Fruit fly (Drosophila melanogaster): ENCODE data around the gene Ctps.

Gene Ctps

DNA sequence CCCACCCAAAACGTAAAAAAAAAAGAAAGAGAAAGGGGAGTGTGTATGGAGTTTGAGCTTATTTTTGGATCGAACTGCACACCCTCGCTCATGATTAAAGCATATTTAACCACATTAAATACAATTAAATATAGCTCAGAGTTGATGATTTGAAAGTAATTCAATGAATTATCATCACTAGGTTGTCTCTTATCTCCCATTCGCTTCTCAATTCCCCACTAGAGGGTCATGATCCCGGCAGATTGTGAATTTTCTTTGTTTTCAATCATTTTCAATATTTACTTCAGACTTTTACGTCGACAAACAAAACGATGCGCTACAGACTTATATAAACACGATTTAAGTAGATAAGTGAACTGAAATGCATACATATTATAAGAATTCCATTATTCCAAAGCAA, 21.3 kb upstream of the Ctps start:
- TF ChIP-seq EcR (GFP tag; optimal IDR thresholded peaks at IDR 0.05) (peak; percentile 30), rn (GFP tag; IDR thresholded peaks at IDR 0.05) (no peak)

DNA sequence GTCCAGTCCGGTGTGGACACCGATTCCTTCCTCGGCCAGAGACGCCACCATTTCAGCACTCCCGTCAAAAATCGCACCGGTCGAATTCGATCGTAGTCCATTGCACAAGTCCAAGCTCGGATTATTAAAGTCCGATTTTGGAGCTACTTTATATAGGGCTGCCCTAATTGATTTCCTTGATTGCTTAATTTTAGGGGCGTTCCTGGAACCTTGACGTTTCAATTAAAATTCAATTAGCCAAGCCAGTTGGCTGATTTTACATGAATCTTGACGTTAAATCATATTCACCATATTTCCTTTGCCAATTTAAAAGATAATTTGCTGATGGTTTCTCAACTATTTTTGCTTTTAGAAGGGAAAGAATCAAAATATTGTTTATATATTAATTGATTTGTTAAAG, 19.4 kb upstream of the Ctps start, which contains the start of gene Or71a:
Gene Or71a (minus strand): TSS at position 101 of the 400 bp plus-strand sequence.
- TF ChIP-seq Pif1B (GFP tag; optimal IDR thresholded peaks at IDR 0.05): no peak
- no peak for TF ChIP-seq gl (tag; optimal IDR thresholded peaks at IDR 0.05)
- TF ChIP-seq CG10348 (GFP tag; IDR thresholded peaks at IDR 0.05): no peak
- TF ChIP-seq CG32121 (GFP tag; IDR thresholded peaks at IDR 0.05): no peak
- no peak for TF ChIP-seq CG12605 (GFP tag; IDR thresholded peaks at IDR 0.05)
- no peak for TF ChIP-seq D1 (tag; optimal IDR thresholded peaks at IDR 0.05)
- no peak for TF ChIP-seq CG8159 (tag; optimal IDR thresholded peaks at IDR 0.05)
- no peak for TF ChIP-seq CG14655 (GFP tag; optimal IDR thresholded peaks at IDR 0.05)
- no peak for TF ChIP-seq EcR (GFP tag; optimal IDR thresholded peaks at IDR 0.05)
- TF ChIP-seq Snoo (tag; optimal IDR thresholded peaks at IDR 0.05): no peak
- no peak for TF ChIP-seq CG8301 (tag; optimal IDR thresholded peaks at IDR 0.05)
- no peak for TF ChIP-seq CG15710 (tag; optimal IDR thresholded peaks at IDR 0.05)
- TF ChIP-seq Pif1A (GFP tag; optimal IDR thresholded peaks at IDR 0.05): no peak
- TF ChIP-seq fd96Ca (GFP tag; IDR thresholded peaks at IDR 0.05): no peak
- no peak for TF ChIP-seq CG9948 (tag; optimal IDR thresholded peaks at IDR 0.05)
- TF ChIP-seq CG13204 (GFP tag; optimal IDR thresholded peaks at IDR 0.05): no peak
- TF ChIP-seq CG4496 (GFP tag; IDR thresholded peaks at IDR 0.05): no peak

DNA sequence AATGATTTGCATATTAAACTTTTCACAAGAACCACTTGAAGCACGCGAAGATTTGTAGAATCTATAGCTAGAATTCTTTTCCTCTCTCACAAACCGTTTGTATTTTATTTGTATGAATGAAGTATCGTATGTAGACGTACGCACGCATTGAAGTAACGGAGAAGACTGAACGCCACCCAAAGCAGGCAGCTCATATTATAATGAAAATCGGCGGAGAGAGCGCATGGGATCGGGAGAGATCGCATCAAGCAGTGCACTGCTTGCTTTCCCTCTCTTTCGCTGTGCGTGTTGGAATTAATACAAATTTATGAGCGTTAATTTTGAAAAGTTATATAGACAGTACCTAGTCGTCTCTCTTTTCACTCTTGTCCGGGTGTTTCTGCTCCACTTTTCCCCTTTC, 18.4 kb upstream of the Ctps start:
- TF ChIP-seq rn (GFP tag; IDR thresholded peaks at IDR 0.05) (no peak), CG32121 (GFP tag; IDR thresholded peaks at IDR 0.05) (peak; percentile 9; the same call in 1 of the 2 replicates), Ets98B (GFP tag; IDR thresholded peaks at IDR 0.05) (peak; percentile 27; the same call in 1 of the 2 replicates), CG15710 (tag; optimal IDR thresholded peaks at IDR 0.05) (no peak), CG12605 (GFP tag; IDR thresholded peaks at IDR 0.05) (peak; percentile 35), CG10348 (GFP tag; IDR thresholded peaks at IDR 0.05) (no peak), CG14655 (GFP tag; optimal IDR thresholded peaks at IDR 0.05) (no peak), CG17806 (tag; optimal IDR thresholded peaks at IDR 0.05) (no peak)

DNA sequence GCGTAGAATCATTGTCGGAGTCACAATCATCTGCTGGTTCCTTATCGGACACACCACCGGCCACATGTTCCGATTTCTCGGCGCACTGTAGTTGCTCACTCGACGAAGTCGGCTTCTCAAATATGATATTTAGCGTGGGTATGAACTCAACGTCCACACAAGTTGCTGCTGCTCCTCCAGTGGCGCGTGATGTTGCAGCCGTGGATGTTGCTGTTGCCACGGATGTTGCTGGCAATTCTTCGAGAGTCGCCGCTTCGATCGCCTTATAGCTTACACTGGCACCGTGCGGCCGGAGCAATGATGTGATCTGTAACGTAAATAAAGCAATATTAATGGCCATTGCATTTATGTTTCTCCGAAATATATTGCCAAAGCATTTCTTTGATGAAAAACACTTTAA, 13.4 kb upstream of the Ctps start:
- TF ChIP-seq CG32121 (GFP tag; IDR thresholded peaks at IDR 0.05): no peak
- no peak for TF ChIP-seq CG34367 (tag; optimal IDR thresholded peaks at IDR 0.05)
- TF ChIP-seq Snoo (tag; optimal IDR thresholded peaks at IDR 0.05): no peak
- no peak for TF ChIP-seq CG13204 (GFP tag; optimal IDR thresholded peaks at IDR 0.05)
- TF ChIP-seq CG8301 (tag; optimal IDR thresholded peaks at IDR 0.05): no peak
- TF ChIP-seq rn (GFP tag; IDR thresholded peaks at IDR 0.05): no peak
- TF ChIP-seq gl (tag; optimal IDR thresholded peaks at IDR 0.05): no peak
- no peak for TF ChIP-seq CG9948 (tag; optimal IDR thresholded peaks at IDR 0.05)

DNA sequence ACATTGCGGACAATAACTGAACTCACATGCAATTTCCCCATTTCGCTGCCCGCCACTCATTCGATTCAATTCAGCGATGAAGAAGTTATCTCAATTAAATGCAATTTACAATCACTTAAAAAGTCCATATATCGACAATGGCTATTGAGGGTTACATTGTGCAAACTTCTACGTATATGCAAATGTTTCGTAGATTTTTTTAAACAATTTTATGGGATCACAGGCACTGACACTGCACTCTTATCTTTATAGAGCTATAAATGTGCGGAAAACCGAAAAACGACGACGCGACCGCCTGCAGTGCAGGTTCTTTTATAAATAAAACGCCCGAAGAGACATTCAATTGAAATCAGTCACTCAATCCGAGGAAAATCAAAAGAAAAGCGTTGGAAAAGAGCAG, 9.4 kb upstream of the Ctps start:
- TF ChIP-seq CG8301 (tag; optimal IDR thresholded peaks at IDR 0.05) (no peak), fd96Ca (GFP tag; IDR thresholded peaks at IDR 0.05) (no peak), gl (tag; optimal IDR thresholded peaks at IDR 0.05) (no peak), Pif1A (GFP tag; optimal IDR thresholded peaks at IDR 0.05) (no peak), CG14655 (GFP tag; optimal IDR thresholded peaks at IDR 0.05) (no peak), CG8159 (tag; optimal IDR thresholded peaks at IDR 0.05) (no peak), EcR (GFP tag; optimal IDR thresholded peaks at IDR 0.05) (no peak), rn (GFP tag; IDR thresholded peaks at IDR 0.05) (no peak)

DNA sequence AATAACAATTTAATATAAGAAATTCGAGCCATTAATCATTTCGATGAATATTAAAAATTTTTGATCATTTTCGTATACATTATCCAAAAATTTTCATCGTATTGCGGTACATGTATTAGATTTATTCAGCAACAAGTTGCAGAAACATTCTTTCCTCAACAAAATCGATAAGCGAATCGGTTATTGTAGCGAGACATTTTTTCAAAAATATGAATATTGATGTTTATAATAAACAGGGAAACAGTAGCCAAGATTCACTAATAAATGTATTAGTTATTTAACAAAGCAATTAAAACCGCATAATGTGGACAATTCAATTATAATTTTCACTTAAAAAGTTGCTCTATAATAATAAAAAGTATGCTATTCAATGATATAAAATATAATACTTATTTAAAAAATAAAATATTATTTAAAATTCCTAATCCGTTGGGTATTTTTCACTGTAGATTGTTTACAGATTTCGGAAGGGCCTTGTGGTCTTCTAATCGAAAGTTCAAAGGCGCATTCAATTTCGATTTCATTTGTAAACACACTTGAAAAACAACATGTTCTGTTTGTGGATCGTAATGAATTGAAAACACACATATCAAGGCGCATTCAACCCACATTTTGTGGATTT, 8.5 kb upstream of the Ctps start:
- TF ChIP-seq CG14655 (GFP tag; optimal IDR thresholded peaks at IDR 0.05) (no peak), Ets98B (GFP tag; IDR thresholded peaks at IDR 0.05) (no peak), gl (tag; optimal IDR thresholded peaks at IDR 0.05) (no peak), CG12605 (GFP tag; IDR thresholded peaks at IDR 0.05) (no peak), CG9948 (tag; optimal IDR thresholded peaks at IDR 0.05) (no peak), CG34367 (tag; optimal IDR thresholded peaks at IDR 0.05) (no peak), Snoo (tag; optimal IDR thresholded peaks at IDR 0.05) (no peak), CG4496 (GFP tag; IDR thresholded peaks at IDR 0.05) (no peak), CG15710 (tag; optimal IDR thresholded peaks at IDR 0.05) (no peak), D1 (tag; optimal IDR thresholded peaks at IDR 0.05) (no peak), CG32121 (GFP tag; IDR thresholded peaks at IDR 0.05) (no peak), EcR (GFP tag; optimal IDR thresholded peaks at IDR 0.05) (no peak), rn (GFP tag; IDR thresholded peaks at IDR 0.05) (no peak), Pif1A (GFP tag; optimal IDR thresholded peaks at IDR 0.05) (no peak), CG8159 (tag; optimal IDR thresholded peaks at IDR 0.05) (no peak)

DNA sequence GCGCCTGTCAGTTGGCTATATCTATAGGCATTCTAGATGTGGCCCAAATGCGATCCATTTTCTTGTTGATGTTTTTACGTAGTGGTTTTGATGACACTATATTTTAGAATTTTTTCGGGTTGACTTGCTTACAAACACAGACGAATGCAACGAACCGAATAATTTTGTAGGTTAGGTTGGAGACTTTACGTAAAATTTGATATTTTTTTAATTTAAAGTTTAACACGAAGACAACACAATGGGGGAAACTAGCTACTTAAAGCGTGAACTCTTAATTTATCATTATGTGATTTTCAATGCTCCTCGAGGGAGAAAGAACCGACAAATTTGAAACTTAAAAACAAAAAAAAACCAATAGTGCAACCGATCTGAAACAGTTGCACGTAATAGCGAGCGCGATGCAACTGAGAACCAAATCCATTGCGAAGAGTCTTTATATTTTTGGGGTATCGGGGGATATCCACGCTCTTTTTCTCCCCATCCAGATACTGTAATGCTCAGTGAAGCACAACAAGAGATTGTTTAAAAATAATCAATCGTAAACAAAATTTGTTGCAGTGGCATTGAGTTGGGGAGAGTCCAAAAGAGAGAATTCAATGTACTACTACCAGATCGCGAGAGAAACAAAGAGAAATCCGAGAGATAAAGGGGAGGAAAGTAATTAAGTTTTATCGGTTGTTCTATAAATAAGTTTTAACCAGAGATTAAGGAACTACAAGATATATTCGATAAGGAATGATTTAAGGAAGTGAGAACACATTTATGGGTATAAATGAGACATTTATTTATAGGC, 7.6 kb upstream of the Ctps start:
- TF ChIP-seq rn (GFP tag; IDR thresholded peaks at IDR 0.05) (no peak), CG14655 (GFP tag; optimal IDR thresholded peaks at IDR 0.05) (no peak), CG12605 (GFP tag; IDR thresholded peaks at IDR 0.05) (no peak), CG4496 (GFP tag; IDR thresholded peaks at IDR 0.05) (no peak), Pif1A (GFP tag; optimal IDR thresholded peaks at IDR 0.05) (no peak), EcR (GFP tag; optimal IDR thresholded peaks at IDR 0.05) (no peak), CG9948 (tag; optimal IDR thresholded peaks at IDR 0.05) (no peak), gl (tag; optimal IDR thresholded peaks at IDR 0.05) (no peak), CG34367 (tag; optimal IDR thresholded peaks at IDR 0.05) (no peak), CG32121 (GFP tag; IDR thresholded peaks at IDR 0.05) (no peak), CG15710 (tag; optimal IDR thresholded peaks at IDR 0.05) (no peak), Ets98B (GFP tag; IDR thresholded peaks at IDR 0.05) (no peak; the same call in 1 of the 2 replicates), CG8301 (tag; optimal IDR thresholded peaks at IDR 0.05) (no peak), CG10348 (GFP tag; IDR thresholded peaks at IDR 0.05) (no peak), Pif1B (GFP tag; optimal IDR thresholded peaks at IDR 0.05) (no peak), CG8159 (tag; optimal IDR thresholded peaks at IDR 0.05) (no peak), CG17806 (tag; optimal IDR thresholded peaks at IDR 0.05) (no peak)

Measured in whole organism, pupa.